Worm (Caenorhabditis elegans): ENCODE data around the gene B0496.11.
A peak's percentile ranks its signal among the peaks of the same experiment; 100 is the strongest.

The B0496.11 gene

DNA sequence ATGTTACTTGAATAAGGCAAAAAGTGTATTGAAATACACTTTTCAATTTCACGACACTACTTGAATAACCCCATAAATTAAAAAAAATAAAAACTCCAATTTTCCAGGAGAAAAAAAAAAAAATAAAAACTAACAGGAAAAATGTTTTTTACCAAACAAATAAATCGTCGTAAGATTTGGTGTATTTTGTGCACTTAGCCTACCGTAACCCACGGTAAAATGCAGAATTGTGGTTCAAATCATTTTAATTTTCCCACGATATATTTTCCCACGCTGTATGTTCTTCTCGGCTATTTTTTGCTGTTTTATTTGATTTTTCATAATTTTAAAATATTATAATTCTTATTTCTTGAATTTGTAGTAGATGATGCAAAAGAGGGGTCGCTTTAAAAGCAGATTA, 44.0 kb downstream of the B0496.11 start:
- no peak for TF ChIP-seq elt-1 (tag; optimal IDR thresholded peaks at IDR 0.05)
- TF ChIP-seq tbx-2 (tag; optimal IDR thresholded peaks at IDR 0.05) = no peak
- no peak for TF ChIP-seq lin-15B (tag; optimal IDR thresholded peaks at IDR 0.05)
- TF ChIP-seq nhr-43 (tag; optimal IDR thresholded peaks at IDR 0.05; ENCODE audit: poor library complexity, severe bottlenecking) = no peak
- TF ChIP-seq egl-27 (tag; optimal IDR thresholded peaks at IDR 0.05) = no peak
- no peak for TF ChIP-seq elt-2 (tag; optimal IDR thresholded peaks at IDR 0.05)
- TF ChIP-seq ama-1 (optimal IDR thresholded peaks at IDR 0.05) = no peak
- TF ChIP-seq elt-3 (tag; optimal IDR thresholded peaks at IDR 0.05) = no peak
- no peak for TF ChIP-seq hmg-11 (tag; optimal IDR thresholded peaks at IDR 0.05)

DNA sequence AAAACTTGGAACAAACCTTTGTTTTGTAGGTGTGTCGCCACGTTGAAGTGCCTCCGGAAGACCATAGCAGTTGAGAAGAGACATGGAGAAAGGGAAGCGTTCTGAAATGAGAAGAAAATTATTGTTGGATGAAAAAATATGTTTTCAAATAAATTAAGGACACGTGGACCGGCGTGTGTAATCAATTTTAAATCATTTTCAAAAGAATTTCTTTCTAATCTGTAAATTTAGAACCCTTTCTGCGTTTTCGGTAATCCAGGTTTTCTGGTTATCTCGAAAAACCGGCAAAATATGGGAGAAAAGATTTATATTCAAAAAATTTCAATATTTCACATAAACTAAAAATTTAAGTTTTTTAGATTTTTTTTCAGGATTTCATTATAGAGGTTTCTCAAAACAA, 44.9 kb downstream of the B0496.11 start, which contains the start of gene mob-3:
mob-3 (minus strand) TSS at position 101 of the 400 bp plus-strand sequence.
- TF ChIP-seq ztf-4 (tag; optimal IDR thresholded peaks at IDR 0.05) (no peak), nhr-23 (tag; optimal IDR thresholded peaks at IDR 0.05) (no peak), nhr-43 (tag; optimal IDR thresholded peaks at IDR 0.05; ENCODE audit: poor library complexity, severe bottlenecking) (no peak), egl-27 (tag; optimal IDR thresholded peaks at IDR 0.05) (no peak), nhr-12 (tag; optimal IDR thresholded peaks at IDR 0.05) (no peak), nhr-67 (tag; optimal IDR thresholded peaks at IDR 0.05) (no peak)

DNA sequence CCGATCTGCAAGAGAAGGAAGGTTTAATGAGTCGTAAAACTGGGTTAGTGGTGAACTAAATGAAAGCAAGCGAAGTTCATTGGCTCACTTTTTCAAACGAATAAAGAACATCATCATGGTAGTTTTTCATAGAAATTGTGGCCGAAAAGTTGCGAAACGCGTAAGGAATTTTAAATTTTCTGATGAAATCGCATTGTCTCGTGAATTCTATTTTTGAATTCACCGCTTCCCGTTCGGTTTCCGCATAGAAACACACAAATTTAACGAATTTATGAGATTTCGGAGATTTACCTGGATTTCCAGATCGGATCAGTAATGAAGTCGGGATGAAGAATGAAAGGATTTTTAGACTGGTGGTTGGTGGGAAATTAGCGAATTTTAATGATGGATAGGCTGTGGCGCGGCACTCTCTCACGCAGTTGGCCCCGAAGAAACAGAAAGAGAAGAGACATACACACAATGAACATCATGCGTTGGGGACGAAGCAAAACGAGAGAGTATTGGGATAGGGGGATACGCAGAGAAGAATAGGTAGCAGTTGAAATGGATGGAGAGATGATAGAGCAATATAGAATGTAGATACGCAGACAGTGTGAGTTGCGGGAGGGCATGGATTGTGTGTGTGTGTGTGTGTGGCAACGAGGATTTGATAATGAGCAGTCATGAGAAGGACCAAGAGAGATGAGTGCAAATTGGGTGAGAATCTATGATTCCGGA, 46.8 kb downstream of the B0496.11 start:
- TF ChIP-seq skn-1 (tag; optimal IDR thresholded peaks at IDR 0.05) (no peak), tbx-2 (tag; optimal IDR thresholded peaks at IDR 0.05) (peak; percentile 40), fos-1 (tag; optimal IDR thresholded peaks at IDR 0.05) (no peak), ztf-4 (tag; optimal IDR thresholded peaks at IDR 0.05) (no peak), elt-3 (tag; optimal IDR thresholded peaks at IDR 0.05) (no peak), nhr-67 (tag; optimal IDR thresholded peaks at IDR 0.05) (no peak), nhr-28 (tag; optimal IDR thresholded peaks at IDR 0.05) (no peak), lsy-12 (tag; optimal IDR thresholded peaks at IDR 0.05) (peak; percentile 8), nfya-1 (tag; optimal IDR thresholded peaks at IDR 0.05; ENCODE audit: insufficient read depth) (peak; percentile 82), hmg-11 (tag; optimal IDR thresholded peaks at IDR 0.05) (peak; percentile 90), ama-1 (optimal IDR thresholded peaks at IDR 0.05) (no peak), ceh-82 (tag; optimal IDR thresholded peaks at IDR 0.05) (no peak), unc-62 (GFP tag; optimal IDR thresholded peaks at IDR 0.05) (no peak), lin-39 (tag; optimal IDR thresholded peaks at IDR 0.05) (peak; percentile 71), pha-4 (tag; optimal IDR thresholded peaks at IDR 0.05) (no peak), nhr-25 (tag; optimal IDR thresholded peaks at IDR 0.05) (peak; percentile 44), nhr-23 (tag; optimal IDR thresholded peaks at IDR 0.05) (peak; percentile 11), nhr-12 (tag; optimal IDR thresholded peaks at IDR 0.05) (no peak), lin-15B (tag; optimal IDR thresholded peaks at IDR 0.05) (peak; percentile 17), aly-2 (tag; optimal IDR thresholded peaks at IDR 0.05) (no peak), egl-5 (tag; optimal IDR thresholded peaks at IDR 0.05) (no peak)

Measured in whole organism, L3 larva.